Fruit fly (Drosophila melanogaster): ENCODE results near the gene CG34404.
A peak's percentile ranks its signal among the peaks of the same experiment; 100 is the strongest.

Gene CG34404

dm6 chr3R:15316326-15316725 lies 51.1 kb downstream of the CG34404 start, which contains the start of gene CG14866 (continued):
- TF ChIP-seq CG10543 (GFP tag; optimal IDR thresholded peaks at IDR 0.05) = peak; percentile 14
- 0 out of 2 replicates have a peak, but pooled peaks have one; percentile 7 for TF ChIP-seq Nf-YA (GFP tag; IDR thresholded peaks at IDR 0.05)
- peak; percentile 95 for TF ChIP-seq CG8359 (GFP tag; optimal IDR thresholded peaks at IDR 0.05; ENCODE audit: borderline replicate concordance)
- TF ChIP-seq Atf-2 (GFP tag; optimal IDR thresholded peaks at IDR 0.05) = no peak
- no peak for TF ChIP-seq Ada2b (GFP tag; IDR thresholded peaks at IDR 0.05)
- TF ChIP-seq vvl (GFP tag; IDR thresholded peaks at IDR 0.05) = 0 out of 2 replicates have a peak, but pooled peaks have one; percentile 13
- TF ChIP-seq CG18262 (tag; optimal IDR thresholded peaks at IDR 0.05) = no peak
- TF ChIP-seq Blimp-1 (GFP tag; optimal IDR thresholded peaks at IDR 0.05) = peak; percentile 85
- TF ChIP-seq CG2202 (tag; optimal IDR thresholded peaks at IDR 0.05) = no peak
- 0 out of 2 replicates have a peak, but pooled peaks have one; percentile 25 for TF ChIP-seq CG4360 (GFP tag; IDR thresholded peaks at IDR 0.05)
- TF ChIP-seq oc (tag; optimal IDR thresholded peaks at IDR 0.05) = no peak
- peak in 1 of 2 experiments; percentile 15 for TF ChIP-seq Pdp1 (GFP tag; optimal IDR thresholded peaks at IDR 0.05)
- peak; percentile 41; the same call in 1 of the 2 replicates for TF ChIP-seq crol (GFP tag; IDR thresholded peaks at IDR 0.05)
- 0 out of 2 replicates have a peak, but pooled peaks have one; percentile 12 for TF ChIP-seq CG32532 (GFP tag; IDR thresholded peaks at IDR 0.05)
- no peak for TF ChIP-seq ro (GFP tag; IDR thresholded peaks at IDR 0.05)
- TF ChIP-seq shn (GFP tag; optimal IDR thresholded peaks at IDR 0.05) = no peak
- TF ChIP-seq HLH3B (GFP tag; IDR thresholded peaks at IDR 0.05) = peak; percentile 8; the same call in 1 of the 2 replicates
- 0 out of 3 replicates have a peak, but pooled peaks have one; percentile 15 for TF ChIP-seq ci (GFP tag; IDR thresholded peaks at IDR 0.05)

DNA sequence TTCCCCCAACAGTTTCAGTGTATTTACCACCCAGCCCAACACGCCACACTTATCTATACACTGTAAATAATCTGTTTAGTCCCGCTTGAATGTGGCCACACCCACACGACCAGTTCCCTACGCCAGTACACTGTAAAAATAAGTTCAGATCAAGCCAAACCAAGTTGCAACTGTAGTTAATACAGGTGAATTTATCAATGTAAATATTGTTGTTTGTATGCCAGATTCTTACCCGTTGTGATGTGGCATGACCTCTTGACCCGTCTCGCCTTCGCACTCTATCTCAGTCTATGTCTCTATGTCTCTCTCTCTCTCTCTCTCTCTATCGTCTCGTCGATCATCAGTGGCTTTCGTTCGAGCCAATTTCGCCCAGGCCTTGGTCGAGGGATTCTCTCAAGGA lies 53.6 kb downstream of the CG34404 start:
- no peak for TF ChIP-seq chn (GFP tag; optimal IDR thresholded peaks at IDR 0.05)
- TF ChIP-seq Hr78 (GFP tag; optimal IDR thresholded peaks at IDR 0.05) = peak in 1 of 2 experiments; percentile 96
- TF ChIP-seq CG1832 (GFP tag; optimal IDR thresholded peaks at IDR 0.05) = peak; percentile 22
- peak; percentile 28 for TF ChIP-seq zf30C (GFP tag; optimal IDR thresholded peaks at IDR 0.05)
- peak; percentile 66 for TF ChIP-seq Ets65A (GFP tag)
- TF ChIP-seq insv (GFP tag; optimal IDR thresholded peaks at IDR 0.05) = no peak
- peak; percentile 22 for TF ChIP-seq Med (GFP tag)
